Fruit fly (Drosophila melanogaster) whole organism, prepupa: ENCODE results near the gene mus301.
A peak's percentile ranks its signal among the peaks of the same experiment; 100 is the strongest.

ENCODE experiments used
- CG10631 ChIP-seq: fragments of 200-800 bp; sonication (Bioruptor generic); optimal IDR thresholded peaks from 2 replicates; lab custom pipeline; 2016; ENCODE audit warnings: missing biosample characterization, missing genetic modification characterization
- CG10669 ChIP-seq: fragments of 200-800 bp; sonication (Bioruptor generic); optimal IDR thresholded peaks from 3 replicates; lab custom pipeline; 2018; ENCODE audit warnings: missing biosample characterization, mild to moderate bottlenecking, missing genetic modification characterization, moderate library complexity
- CG11294 ChIP-seq: fragments of 200-800 bp; sonication (Bioruptor generic); IDR thresholded peaks from 2 replicates; pipeline ENCODE4 v1.3.6; 2022; ENCODE audit warnings: missing biosample characterization, missing genetic modification characterization
- CG11762 ChIP-seq: fragments of 200-800 bp; sonication (Bioruptor generic); optimal IDR thresholded peaks from 3 replicates; lab custom pipeline; 2016; ENCODE audit warnings: missing biosample characterization, missing genetic modification characterization; ENCODE audit not compliant: insufficient read depth
- CG11902 ChIP-seq: fragments of 200-800 bp; sonication (Bioruptor generic); optimal IDR thresholded peaks from 3 replicates; lab custom pipeline; 2016; ENCODE audit warnings: missing biosample characterization, missing genetic modification characterization
- CG15336 ChIP-seq: fragments of 200-800 bp; sonication (Bioruptor generic); IDR thresholded peaks from 2 replicates; pipeline ENCODE4 v1.3.6; 2022; ENCODE audit warnings: missing biosample characterization, missing genetic modification characterization
- CG1621 ChIP-seq: fragments of 200-800 bp; sonication (Bioruptor generic); optimal IDR thresholded peaks from 3 replicates; lab custom pipeline; 2018; ENCODE audit warnings: missing biosample characterization, mild to moderate bottlenecking, missing genetic modification characterization
- CG16779 ChIP-seq: fragments of 200-800 bp; sonication (Bioruptor generic); optimal IDR thresholded peaks from 3 replicates; lab custom pipeline; 2017; ENCODE audit warnings: missing biosample characterization, mild to moderate bottlenecking, missing genetic modification characterization
- CG3032 ChIP-seq: fragments of 200-800 bp; optimal IDR thresholded peaks from 2 replicates; lab custom pipeline; 2019; ENCODE audit warnings: missing biosample characterization, mild to moderate bottlenecking, missing genetic modification characterization, moderate library complexity
- CG32006 ChIP-seq: fragments of 200-800 bp; sonication (Bioruptor generic); optimal IDR thresholded peaks from 3 replicates; lab custom pipeline; 2017; ENCODE audit warnings: missing biosample characterization, mild to moderate bottlenecking, missing genetic modification characterization
- CG34406 ChIP-seq: fragments of 200-800 bp; sonication (Bioruptor generic); optimal IDR thresholded peaks from 3 replicates; lab custom pipeline; 2016; ENCODE audit warnings: missing biosample characterization, missing genetic modification characterization
- CG3919 ChIP-seq: fragments of 200-800 bp; sonication (Bioruptor generic); optimal IDR thresholded peaks from 3 replicates; lab custom pipeline; 2016; ENCODE audit warnings: missing biosample characterization, missing genetic modification characterization
- CG4318 ChIP-seq: fragments of 200-800 bp; sonication (Bioruptor generic); optimal IDR thresholded peaks from 3 replicates; lab custom pipeline; 2017; ENCODE audit warnings: missing biosample characterization, mild to moderate bottlenecking, missing genetic modification characterization
- CG6163 ChIP-seq: fragments of 200-800 bp; sonication (Bioruptor generic); IDR thresholded peaks from 3 replicates; pipeline ENCODE4 v1.3.6; 2022; ENCODE audit warnings: missing biosample characterization, missing genetic modification characterization
- CG6276 ChIP-seq: fragments of 200-800 bp; sonication (Bioruptor generic); optimal IDR thresholded peaks from 2 replicates; lab custom pipeline; 2017; ENCODE audit warnings: missing biosample characterization, mild to moderate bottlenecking, missing genetic modification characterization
- CG6854 ChIP-seq: fragments of 200-800 bp; sonication (Bioruptor generic); optimal IDR thresholded peaks from 2 replicates; lab custom pipeline; 2017; ENCODE audit warnings: missing biosample characterization, mild to moderate bottlenecking, missing genetic modification characterization
- CG7368 ChIP-seq: fragments of 200-800 bp; sonication (Bioruptor generic); optimal IDR thresholded peaks from 3 replicates; lab custom pipeline; 2016; ENCODE audit warnings: missing biosample characterization, missing genetic modification characterization
- CG8632 ChIP-seq: fragments of 200-800 bp; sonication (Bioruptor generic); optimal IDR thresholded peaks from 3 replicates; lab custom pipeline; 2016; ENCODE audit warnings: missing biosample characterization, missing genetic modification characterization
- CG9139 ChIP-seq: fragments of 200-800 bp; sonication (Bioruptor generic); optimal IDR thresholded peaks from 3 replicates; lab custom pipeline; 2017; ENCODE audit warnings: missing biosample characterization, mild to moderate bottlenecking, missing genetic modification characterization
- Eip75B ChIP-seq: fragments of 200-800 bp; sonication (Bioruptor generic); optimal IDR thresholded peaks from 3 replicates; lab custom pipeline; 2016; ENCODE audit warnings: missing biosample characterization, missing genetic modification characterization
- Eip78C ChIP-seq: fragments of 200-800 bp; sonication (Bioruptor generic); peaks from one replicate; lab custom pipeline; 2016; ENCODE audit warnings: missing biosample characterization, missing genetic modification characterization
- Eip93F ChIP-seq: fragments of 200-800 bp; sonication (Bioruptor generic); optimal IDR thresholded peaks from 2 replicates; lab custom pipeline; 2016; ENCODE audit warnings: missing biosample characterization, mild to moderate bottlenecking, missing genetic modification characterization
- Ets21C ChIP-seq: fragments of 200-800 bp; sonication (Bioruptor generic); optimal IDR thresholded peaks from 3 replicates; lab custom pipeline; 2016; ENCODE audit warnings: missing biosample characterization, missing genetic modification characterization
- Ets96B ChIP-seq: fragments of 200-800 bp; optimal IDR thresholded peaks from 2 replicates; lab custom pipeline; 2019; ENCODE audit warnings: missing biosample characterization, mild to moderate bottlenecking, missing genetic modification characterization, moderate library complexity
- Hr39 ChIP-seq: fragments of 200-800 bp; sonication (Bioruptor generic); optimal IDR thresholded peaks from 2 replicates; lab custom pipeline; 2016; ENCODE audit warnings: missing biosample characterization, missing genetic modification characterization
- Hr4 ChIP-seq: fragments of 200-800 bp; sonication (Bioruptor generic); optimal IDR thresholded peaks from 3 replicates; lab custom pipeline; 2016; ENCODE audit warnings: missing biosample characterization, missing genetic modification characterization
- Lpt ChIP-seq: fragments of 200-800 bp; sonication (Bioruptor generic); optimal IDR thresholded peaks from 3 replicates; lab custom pipeline; 2016; ENCODE audit warnings: missing biosample characterization, missing genetic modification characterization
- Met ChIP-seq: fragments of 200-800 bp; sonication (Bioruptor generic); optimal IDR thresholded peaks from 3 replicates; lab custom pipeline; 2016; ENCODE audit warnings: missing biosample characterization, missing genetic modification characterization
- OdsH ChIP-seq: fragments of 200-800 bp; sonication (Bioruptor generic); optimal IDR thresholded peaks from 3 replicates; lab custom pipeline; 2016; ENCODE audit warnings: missing biosample characterization, missing genetic modification characterization
- Smox ChIP-seq: fragments of 200-800 bp; sonication (Bioruptor generic); optimal IDR thresholded peaks from 3 replicates; lab custom pipeline; 2016; ENCODE audit warnings: missing biosample characterization, missing genetic modification characterization
- Sox14 ChIP-seq: fragments of 200-800 bp; sonication (Bioruptor generic); optimal IDR thresholded peaks from 3 replicates; lab custom pipeline; 2016; ENCODE audit warnings: missing biosample characterization, missing genetic modification characterization
- Sox15 ChIP-seq: fragments of 200-800 bp; sonication (Bioruptor generic); optimal IDR thresholded peaks from 3 replicates; lab custom pipeline; 2016; ENCODE audit warnings: missing biosample characterization, missing genetic modification characterization
- acj6 ChIP-seq: fragments of 200-800 bp; sonication (Bioruptor generic); optimal IDR thresholded peaks from 3 replicates; lab custom pipeline; 2016; ENCODE audit warnings: missing biosample characterization, missing genetic modification characterization
- cyc ChIP-seq: fragments of 200-800 bp; sonication (Bioruptor generic); optimal IDR thresholded peaks from 3 replicates; lab custom pipeline; 2016; ENCODE audit warnings: missing biosample characterization, missing genetic modification characterization
- dac ChIP-seq: fragments of 200-800 bp; sonication (Bioruptor generic); optimal IDR thresholded peaks from 2 replicates; lab custom pipeline; 2017; ENCODE audit warnings: missing biosample characterization, mild to moderate bottlenecking, missing genetic modification characterization
- dsx ChIP-seq: fragments of 200-800 bp; optimal IDR thresholded peaks from 3 replicates; lab custom pipeline; 2019; ENCODE audit warnings: missing biosample characterization, mild to moderate bottlenecking, missing genetic modification characterization, moderate library complexity; ENCODE audit not compliant: poor library complexity, severe bottlenecking
- eg ChIP-seq: fragments of 200-800 bp; sonication (Bioruptor generic); IDR thresholded peaks from 3 replicates; pipeline ENCODE4 v1.3.6; 2022; ENCODE audit warnings: missing biosample characterization, missing genetic modification characterization
- esn ChIP-seq: fragments of 200-800 bp; sonication (Bioruptor generic); optimal IDR thresholded peaks from 2 replicates; lab custom pipeline; 2016; ENCODE audit warnings: missing biosample characterization, mild to moderate bottlenecking, missing genetic modification characterization, moderate library complexity
- fd85E ChIP-seq: fragments of 200-800 bp; sonication (Bioruptor generic); optimal IDR thresholded peaks from 3 replicates; lab custom pipeline; 2016; ENCODE audit warnings: missing biosample characterization, missing genetic modification characterization
- fkh ChIP-seq: fragments of 200-800 bp; sonication (Bioruptor generic); optimal IDR thresholded peaks from 3 replicates; lab custom pipeline; 2017; ENCODE audit warnings: missing biosample characterization, mild to moderate bottlenecking, missing genetic modification characterization, moderate library complexity
- lz ChIP-seq: fragments of 200-800 bp; sonication (Bioruptor generic); optimal IDR thresholded peaks from 3 replicates; lab custom pipeline; 2016; ENCODE audit warnings: missing biosample characterization, missing genetic modification characterization
- net ChIP-seq: fragments of 200-800 bp; sonication (Bioruptor generic); optimal IDR thresholded peaks from 3 replicates; lab custom pipeline; 2016; ENCODE audit warnings: missing biosample characterization, missing genetic modification characterization
- pdm3 ChIP-seq: fragments of 200-800 bp; sonication (Bioruptor generic); optimal IDR thresholded peaks from 3 replicates; lab custom pipeline; 2016; ENCODE audit warnings: missing biosample characterization, missing genetic modification characterization
- salr ChIP-seq, 2 experiments: fragments of 200-800 bp; sonication (Bioruptor generic); optimal IDR thresholded peaks; 3 replicates each; lab custom pipeline; 2016 to 2018; ENCODE audit warnings: missing biosample characterization in 2 of 2, missing genetic modification characterization in 2 of 2, mild to moderate bottlenecking in 1 of 2
- spab ChIP-seq: fragments of 200-800 bp; sonication (Bioruptor generic); optimal IDR thresholded peaks from 2 replicates; lab custom pipeline; 2017; ENCODE audit warnings: missing biosample characterization, mild to moderate bottlenecking, missing genetic modification characterization, missing genetic modification reagents
- ss ChIP-seq, 2 experiments: fragments of 200-800 bp; sonication (Bioruptor generic); optimal IDR thresholded peaks; 2 replicates in 1 of 2; 3 replicates in 1 of 2; lab custom pipeline; 2017 to 2018; ENCODE audit warnings: mild to moderate bottlenecking in 2 of 2, missing biosample characterization in 2 of 2, missing genetic modification characterization in 2 of 2, moderate library complexity in 1 of 2
- svp ChIP-seq: fragments of 200-800 bp; sonication (Bioruptor generic); peaks from one replicate; lab custom pipeline; 2016; ENCODE audit warnings: missing biosample characterization, missing genetic modification characterization
- topi ChIP-seq: fragments of 200-800 bp; sonication (Bioruptor generic); optimal IDR thresholded peaks from 3 replicates; lab custom pipeline; 2016; ENCODE audit warnings: missing biosample characterization, missing genetic modification characterization
- vri ChIP-seq: fragments of 200-800 bp; sonication (Bioruptor generic); optimal IDR thresholded peaks from 3 replicates; lab custom pipeline; 2016; ENCODE audit warnings: missing biosample characterization, mild to moderate bottlenecking, missing genetic modification characterization

Gene mus301

dm6 chr3L:8156199-8156598, 18.6 kb downstream of the mus301 start:
- peak; percentile 75 for TF ChIP-seq svp (GFP tag; lab: Kevin White, UChicago)
- peak; percentile 21 for TF ChIP-seq esn
- no peak for TF ChIP-seq CG9139 (GFP tag; lab: Kevin White, UChicago)
- peak; percentile 15 for TF ChIP-seq Hr4 (GFP tag; lab: Kevin White, UChicago)
- peak; percentile 29 for TF ChIP-seq CG8632 (GFP tag; lab: Kevin White, UChicago)
- TF ChIP-seq Smox (GFP tag; lab: Kevin White, UChicago): peak; percentile 12
- TF ChIP-seq eg (GFP tag; lab: Robert Waterston, UW): peak; percentile 44; the same call in 1 of the 3 replicates
- peak in 1 of 2 experiments; percentile 22 for TF ChIP-seq ss (GFP tag; optimal IDR thresholded peaks at IDR 0.05; lab: Kevin White, UChicago)
- no peak for TF ChIP-seq CG11294 (GFP tag; lab: Robert Waterston, UW)
- no peak for TF ChIP-seq CG11762 (GFP tag; lab: Kevin White, UChicago)
- TF ChIP-seq fkh: no peak
- TF ChIP-seq pdm3 (GFP tag; lab: Kevin White, UChicago): peak; percentile 31
- TF ChIP-seq Sox15 (GFP tag; lab: Kevin White, UChicago): no peak
- TF ChIP-seq CG6276 (GFP tag; lab: Kevin White, UChicago): peak; percentile 36
- TF ChIP-seq topi (GFP tag; lab: Kevin White, UChicago): peak; percentile 22
- no peak for TF ChIP-seq CG4318
- TF ChIP-seq Met (GFP tag; lab: Kevin White, UChicago): peak; percentile 29
- peak; percentile 22 for TF ChIP-seq CG32006 (GFP tag; lab: Kevin White, UChicago)
- peak; percentile 68 for TF ChIP-seq CG6163 (GFP tag; lab: Robert Waterston, UW)
- peak; percentile 28 for TF ChIP-seq acj6 (GFP tag; lab: Kevin White, UChicago)
- peak; percentile 34 for TF ChIP-seq CG3032 (tag; lab: Kevin White, UChicago)
- TF ChIP-seq net (GFP tag; lab: Kevin White, UChicago): peak; percentile 15
- no peak for TF ChIP-seq CG16779 (tag; lab: Kevin White, UChicago)
- peak; percentile 17 for TF ChIP-seq OdsH (GFP tag; lab: Kevin White, UChicago)
- TF ChIP-seq CG15336 (GFP tag; lab: Robert Waterston, UW): peak; percentile 41; the same call in 1 of the 2 replicates
- TF ChIP-seq cyc (GFP tag; lab: Kevin White, UChicago): peak; percentile 11
- TF ChIP-seq Ets96B (tag; lab: Kevin White, UChicago): peak; percentile 1
- no peak for TF ChIP-seq CG10631 (GFP tag; lab: Kevin White, UChicago)
- peak; percentile 45 for TF ChIP-seq CG34406 (GFP tag; lab: Kevin White, UChicago)
- TF ChIP-seq Lpt (GFP tag; lab: Kevin White, UChicago): no peak
- TF ChIP-seq CG3919 (GFP tag; lab: Kevin White, UChicago): peak; percentile 42
- peak; percentile 16 for TF ChIP-seq CG10669 (GFP tag; lab: Kevin White, UChicago)
- peak; percentile 78 for TF ChIP-seq Eip78C (GFP tag; lab: Kevin White, UChicago)
- TF ChIP-seq lz: peak; percentile 23

- no peak for TF ChIP-seq eg (GFP tag; lab: Robert Waterston, UW)
- peak; percentile 18 for TF ChIP-seq dsx
- no peak for TF ChIP-seq CG6276 (GFP tag; lab: Kevin White, UChicago)
- peak; percentile 64 for TF ChIP-seq Sox14
- TF ChIP-seq Ets96B (tag; lab: Kevin White, UChicago): peak; percentile 30
- peak; percentile 24 for TF ChIP-seq vri (GFP tag; lab: Kevin White, UChicago)
- no peak for TF ChIP-seq Eip93F
- TF ChIP-seq CG6163 (GFP tag; lab: Robert Waterston, UW): peak; percentile 48; the same call in 1 of the 3 replicates
- TF ChIP-seq CG6854 (GFP tag; lab: Kevin White, UChicago): no peak
- peak; percentile 21 for TF ChIP-seq CG9139 (GFP tag; lab: Kevin White, UChicago)
- TF ChIP-seq CG1621: no peak
- TF ChIP-seq CG32006 (GFP tag; lab: Kevin White, UChicago): peak; percentile 6
- TF ChIP-seq CG11902 (GFP tag; lab: Kevin White, UChicago): peak; percentile 41
- TF ChIP-seq CG7368 (GFP tag; lab: Kevin White, UChicago): no peak
- TF ChIP-seq Eip75B: peak; percentile 51
- peak; percentile 43 for TF ChIP-seq cyc (GFP tag; lab: Kevin White, UChicago)
- TF ChIP-seq fd85E: no peak
- no peak for TF ChIP-seq CG16779 (tag; lab: Kevin White, UChicago)
- no peak for TF ChIP-seq Lpt (GFP tag; lab: Kevin White, UChicago)
- peak; percentile 41 for TF ChIP-seq CG11762 (GFP tag; lab: Kevin White, UChicago)
- TF ChIP-seq OdsH (GFP tag; lab: Kevin White, UChicago): peak; percentile 63
- TF ChIP-seq spab (GFP tag; lab: Kevin White, UChicago): no peak
- TF ChIP-seq Hr39: peak; percentile 55
- TF ChIP-seq Ets21C (GFP tag; lab: Kevin White, UChicago): peak; percentile 42
- TF ChIP-seq salr (GFP tag; optimal IDR thresholded peaks at IDR 0.05; lab: Kevin White, UChicago): no peak
- no peak for TF ChIP-seq CG15336 (GFP tag; lab: Robert Waterston, UW)
- no peak for TF ChIP-seq dac (GFP tag; lab: Kevin White, UChicago)
- peak; percentile 90 for TF ChIP-seq svp (GFP tag; lab: Kevin White, UChicago)
Observed at dm6 chr3L:8157079-8157478, 19.5 kb downstream of the mus301 start.
